Fruit fly (Drosophila melanogaster) whole organism, prepupa: Measurements from ENCODE around the gene CG17597.

ENCODE experiments used
- Blimp-1 ChIP-seq: fragments of 200-800 bp; sonication (Bioruptor generic); optimal IDR thresholded peaks from 3 replicates; lab custom pipeline; 2017; ENCODE audit warnings: missing biosample characterization, missing genetic modification characterization, mild to moderate bottlenecking, moderate library complexity, missing genetic modification reagents
- CG10631 ChIP-seq: fragments of 200-800 bp; sonication (Bioruptor generic); optimal IDR thresholded peaks from 2 replicates; lab custom pipeline; 2016; ENCODE audit warnings: missing biosample characterization, missing genetic modification characterization
- CG11902 ChIP-seq: fragments of 200-800 bp; sonication (Bioruptor generic); optimal IDR thresholded peaks from 3 replicates; lab custom pipeline; 2016; ENCODE audit warnings: missing biosample characterization, missing genetic modification characterization
- CG3032 ChIP-seq: fragments of 200-800 bp; optimal IDR thresholded peaks from 2 replicates; lab custom pipeline; 2019; ENCODE audit warnings: missing biosample characterization, mild to moderate bottlenecking, missing genetic modification characterization, moderate library complexity
- CG31627 ChIP-seq: fragments of 200-800 bp; sonication (Bioruptor generic); optimal IDR thresholded peaks from 3 replicates; lab custom pipeline; 2016; ENCODE audit warnings: missing biosample characterization, missing genetic modification characterization
- CG3919 ChIP-seq: fragments of 200-800 bp; sonication (Bioruptor generic); optimal IDR thresholded peaks from 3 replicates; lab custom pipeline; 2016; ENCODE audit warnings: missing biosample characterization, missing genetic modification characterization
- CG6163 ChIP-seq: fragments of 200-800 bp; sonication (Bioruptor generic); IDR thresholded peaks from 3 replicates; pipeline ENCODE4 v1.3.6; 2022; ENCODE audit warnings: missing biosample characterization, missing genetic modification characterization
- CG6276 ChIP-seq: fragments of 200-800 bp; sonication (Bioruptor generic); optimal IDR thresholded peaks from 2 replicates; lab custom pipeline; 2017; ENCODE audit warnings: missing biosample characterization, mild to moderate bottlenecking, missing genetic modification characterization
- CG6792 ChIP-seq: fragments of 200-800 bp; sonication (Bioruptor generic); optimal IDR thresholded peaks from 3 replicates; lab custom pipeline; 2016; ENCODE audit warnings: missing biosample characterization, missing genetic modification characterization
- CG6808 ChIP-seq: fragments of 200-800 bp; sonication (Bioruptor generic); optimal IDR thresholded peaks from 3 replicates; lab custom pipeline; 2017; ENCODE audit warnings: missing biosample characterization, missing genetic modification characterization, mild to moderate bottlenecking, moderate library complexity, missing genetic modification reagents
- CG7368 ChIP-seq: fragments of 200-800 bp; sonication (Bioruptor generic); optimal IDR thresholded peaks from 3 replicates; lab custom pipeline; 2016; ENCODE audit warnings: missing biosample characterization, missing genetic modification characterization
- CG8319 ChIP-seq: fragments of 200-800 bp; sonication (Bioruptor generic); optimal IDR thresholded peaks from 3 replicates; lab custom pipeline; 2016; ENCODE audit warnings: missing biosample characterization, missing genetic modification characterization
- Eip75B ChIP-seq: fragments of 200-800 bp; sonication (Bioruptor generic); optimal IDR thresholded peaks from 3 replicates; lab custom pipeline; 2016; ENCODE audit warnings: missing biosample characterization, missing genetic modification characterization
- Eip78C ChIP-seq: fragments of 200-800 bp; sonication (Bioruptor generic); peaks from one replicate; lab custom pipeline; 2016; ENCODE audit warnings: missing biosample characterization, missing genetic modification characterization
- Ets21C ChIP-seq: fragments of 200-800 bp; sonication (Bioruptor generic); optimal IDR thresholded peaks from 3 replicates; lab custom pipeline; 2016; ENCODE audit warnings: missing biosample characterization, missing genetic modification characterization
- Ets96B ChIP-seq: fragments of 200-800 bp; optimal IDR thresholded peaks from 2 replicates; lab custom pipeline; 2019; ENCODE audit warnings: missing biosample characterization, mild to moderate bottlenecking, missing genetic modification characterization, moderate library complexity
- Gug ChIP-seq: fragments of 200-800 bp; sonication (Bioruptor generic); IDR thresholded peaks from 2 replicates; pipeline ENCODE4 v1.3.6; 2022; ENCODE audit warnings: missing biosample characterization, missing genetic modification characterization
- Hr39 ChIP-seq: fragments of 200-800 bp; sonication (Bioruptor generic); optimal IDR thresholded peaks from 2 replicates; lab custom pipeline; 2016; ENCODE audit warnings: missing biosample characterization, missing genetic modification characterization
- Hr4 ChIP-seq: fragments of 200-800 bp; sonication (Bioruptor generic); optimal IDR thresholded peaks from 3 replicates; lab custom pipeline; 2016; ENCODE audit warnings: missing biosample characterization, missing genetic modification characterization
- Met ChIP-seq: fragments of 200-800 bp; sonication (Bioruptor generic); optimal IDR thresholded peaks from 3 replicates; lab custom pipeline; 2016; ENCODE audit warnings: missing biosample characterization, missing genetic modification characterization
- Sox102F ChIP-seq: fragments of 200-800 bp; sonication (Bioruptor generic); optimal IDR thresholded peaks from 2 replicates; lab custom pipeline; 2016; ENCODE audit warnings: missing biosample characterization, mild to moderate bottlenecking, missing genetic modification characterization
- achi ChIP-seq: fragments of 200-800 bp; sonication (Bioruptor generic); optimal IDR thresholded peaks from 3 replicates; lab custom pipeline; 2016; ENCODE audit warnings: missing biosample characterization, missing genetic modification characterization
- acj6 ChIP-seq: fragments of 200-800 bp; sonication (Bioruptor generic); optimal IDR thresholded peaks from 3 replicates; lab custom pipeline; 2016; ENCODE audit warnings: missing biosample characterization, missing genetic modification characterization
- dac ChIP-seq: fragments of 200-800 bp; sonication (Bioruptor generic); optimal IDR thresholded peaks from 2 replicates; lab custom pipeline; 2017; ENCODE audit warnings: missing biosample characterization, mild to moderate bottlenecking, missing genetic modification characterization
- dsx ChIP-seq: fragments of 200-800 bp; optimal IDR thresholded peaks from 3 replicates; lab custom pipeline; 2019; ENCODE audit warnings: missing biosample characterization, mild to moderate bottlenecking, missing genetic modification characterization, moderate library complexity; ENCODE audit not compliant: poor library complexity, severe bottlenecking
- esn ChIP-seq: fragments of 200-800 bp; sonication (Bioruptor generic); optimal IDR thresholded peaks from 2 replicates; lab custom pipeline; 2016; ENCODE audit warnings: missing biosample characterization, mild to moderate bottlenecking, missing genetic modification characterization, moderate library complexity
- fd85E ChIP-seq: fragments of 200-800 bp; sonication (Bioruptor generic); optimal IDR thresholded peaks from 3 replicates; lab custom pipeline; 2016; ENCODE audit warnings: missing biosample characterization, missing genetic modification characterization
- fkh ChIP-seq: fragments of 200-800 bp; sonication (Bioruptor generic); optimal IDR thresholded peaks from 3 replicates; lab custom pipeline; 2017; ENCODE audit warnings: missing biosample characterization, mild to moderate bottlenecking, missing genetic modification characterization, moderate library complexity
- lz ChIP-seq: fragments of 200-800 bp; sonication (Bioruptor generic); optimal IDR thresholded peaks from 3 replicates; lab custom pipeline; 2016; ENCODE audit warnings: missing biosample characterization, missing genetic modification characterization
- pdm3 ChIP-seq: fragments of 200-800 bp; sonication (Bioruptor generic); optimal IDR thresholded peaks from 3 replicates; lab custom pipeline; 2016; ENCODE audit warnings: missing biosample characterization, missing genetic modification characterization
- spab ChIP-seq: fragments of 200-800 bp; sonication (Bioruptor generic); optimal IDR thresholded peaks from 2 replicates; lab custom pipeline; 2017; ENCODE audit warnings: missing biosample characterization, mild to moderate bottlenecking, missing genetic modification characterization, missing genetic modification reagents
- ss ChIP-seq, 2 experiments: fragments of 200-800 bp; sonication (Bioruptor generic); optimal IDR thresholded peaks; 2 replicates in 1 of 2; 3 replicates in 1 of 2; lab custom pipeline; 2017 to 2018; ENCODE audit warnings: mild to moderate bottlenecking in 2 of 2, missing biosample characterization in 2 of 2, missing genetic modification characterization in 2 of 2, moderate library complexity in 1 of 2
- svp ChIP-seq: fragments of 200-800 bp; sonication (Bioruptor generic); peaks from one replicate; lab custom pipeline; 2016; ENCODE audit warnings: missing biosample characterization, missing genetic modification characterization
- vri ChIP-seq: fragments of 200-800 bp; sonication (Bioruptor generic); optimal IDR thresholded peaks from 3 replicates; lab custom pipeline; 2016; ENCODE audit warnings: missing biosample characterization, mild to moderate bottlenecking, missing genetic modification characterization

The CG17597 gene

DNA sequence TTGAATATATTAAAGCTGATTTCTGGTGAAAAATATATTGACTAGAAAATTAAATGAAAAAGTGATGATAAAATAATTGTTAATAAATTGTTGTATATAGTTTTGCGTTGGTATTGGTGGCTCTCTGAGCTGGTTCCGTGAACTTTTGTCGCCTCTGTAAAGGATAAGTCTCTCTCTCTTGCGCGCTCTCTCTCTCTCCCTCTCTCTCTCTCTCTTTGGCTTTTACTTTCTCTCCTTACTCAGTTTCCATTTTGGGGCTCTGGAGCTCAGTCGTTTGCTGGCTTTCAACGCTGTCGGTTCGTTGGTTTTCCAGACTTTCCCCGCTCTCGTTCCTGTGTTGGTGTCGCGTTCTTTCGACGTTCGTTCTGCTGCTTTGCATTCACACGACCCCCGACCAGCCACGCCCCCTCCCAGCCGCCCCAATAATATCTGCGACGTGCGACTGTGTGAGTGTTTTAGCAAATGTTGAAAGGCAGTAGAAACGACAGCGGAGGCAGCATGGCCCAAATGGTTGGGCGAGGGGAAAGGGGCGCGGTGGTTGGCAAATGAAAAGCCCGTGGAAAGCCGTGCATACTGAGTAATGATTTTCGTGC lies 14.1 kb upstream of the CG17597 start, which contains the start of gene CG17321:
Gene CG17321, plus strand, starts transcription at position 268 of the 593 bp plus-strand sequence.
- TF ChIP-seq CG6792 (GFP tag; lab: Kevin White, UChicago) (no peak), svp (peak; percentile 79), ss (GFP tag; optimal IDR thresholded peaks at IDR 0.05; lab: Kevin White, UChicago) (peak in 1 of 2 experiments; percentile 13), dac (no peak), spab (GFP tag; lab: Kevin White, UChicago) (no peak), Eip78C (GFP tag; lab: Kevin White, UChicago) (peak; percentile 33), CG6808 (GFP tag; lab: Kevin White, UChicago) (no peak), Blimp-1 (GFP tag; lab: Kevin White, UChicago) (no peak), CG3919 (no peak), Ets96B (tag; lab: Kevin White, UChicago) (no peak), CG6163 (peak; percentile 15; the same call in 1 of the 3 replicates), CG8319 (GFP tag; lab: Kevin White, UChicago) (no peak), CG7368 (GFP tag; lab: Kevin White, UChicago) (peak; percentile 23), Hr39 (no peak), Hr4 (GFP tag; lab: Kevin White, UChicago) (no peak), acj6 (GFP tag; lab: Kevin White, UChicago) (no peak)

DNA sequence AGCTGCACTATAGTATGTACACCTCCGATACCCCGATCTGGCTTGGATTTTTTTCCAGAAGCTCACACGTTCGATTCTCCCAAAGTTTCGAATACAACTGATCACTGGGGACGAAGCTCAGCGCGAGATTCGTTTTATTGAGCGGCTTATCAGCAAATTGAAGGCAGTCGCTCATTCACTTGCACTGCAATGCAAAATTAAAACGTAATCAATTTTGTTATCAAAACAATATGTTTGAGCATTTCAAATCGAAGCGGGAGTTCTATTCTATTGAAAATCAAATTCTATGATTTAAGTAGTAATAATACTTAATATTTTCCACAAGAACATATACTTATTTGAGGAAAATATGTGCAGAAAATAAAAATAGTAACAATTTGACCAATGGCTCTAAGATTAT lies 13.5 kb upstream of the CG17597 start, which contains the start of gene CG33120:
Gene CG33120, minus strand, starts transcription at position 101 of the 400 bp plus-strand sequence.
- no peak for TF ChIP-seq CG10631 (GFP tag; lab: Kevin White, UChicago)
- no peak for TF ChIP-seq Eip78C (GFP tag; lab: Kevin White, UChicago)
- no peak for TF ChIP-seq fkh (GFP tag; lab: Kevin White, UChicago)
- TF ChIP-seq Ets21C (GFP tag; lab: Kevin White, UChicago): no peak
- no peak for TF ChIP-seq Blimp-1 (GFP tag; lab: Kevin White, UChicago)
- TF ChIP-seq fd85E (GFP tag; lab: Kevin White, UChicago): no peak
- TF ChIP-seq CG3032 (tag; lab: Kevin White, UChicago): no peak
- no peak for TF ChIP-seq svp
- no peak for TF ChIP-seq Eip75B (GFP tag; lab: Kevin White, UChicago)

DNA sequence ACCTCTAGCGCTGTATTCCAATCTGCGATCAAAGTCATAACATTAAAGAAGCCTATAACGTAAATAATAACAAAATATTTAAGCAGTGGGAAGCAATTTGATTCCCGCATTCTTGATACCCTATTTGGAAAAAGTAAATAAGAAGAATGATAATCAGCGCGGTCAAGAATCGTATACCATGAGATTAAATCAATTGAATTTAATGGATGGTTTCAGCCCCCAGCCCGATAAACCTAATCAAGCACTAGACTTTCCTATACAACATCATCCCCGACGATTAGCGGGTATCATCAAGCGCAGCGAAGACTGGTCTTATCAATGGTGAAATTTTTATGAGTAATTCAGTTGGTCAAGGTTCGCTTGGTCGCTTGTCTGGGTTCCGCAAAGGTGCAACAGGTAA lies 12.6 kb upstream of the CG17597 start:
- TF ChIP-seq vri (GFP tag; lab: Kevin White, UChicago): peak; percentile 64
- TF ChIP-seq CG31627: peak; percentile 38
- TF ChIP-seq lz (GFP tag; lab: Kevin White, UChicago): peak; percentile 48
- no peak for TF ChIP-seq achi (GFP tag; lab: Kevin White, UChicago)
- no peak for TF ChIP-seq CG11902 (GFP tag; lab: Kevin White, UChicago)
- TF ChIP-seq CG3032 (tag; lab: Kevin White, UChicago): no peak
- TF ChIP-seq CG6808 (GFP tag; lab: Kevin White, UChicago): no peak
- peak; percentile 52 for TF ChIP-seq Hr39
- TF ChIP-seq fd85E (GFP tag; lab: Kevin White, UChicago): no peak
- TF ChIP-seq Sox102F (GFP tag; lab: Kevin White, UChicago): peak; percentile 35
- peak; percentile 62 for TF ChIP-seq esn
- TF ChIP-seq Met (GFP tag; lab: Kevin White, UChicago): peak; percentile 41

- TF ChIP-seq CG6792 (GFP tag; lab: Kevin White, UChicago) (no peak), Ets96B (tag; lab: Kevin White, UChicago) (no peak), Hr4 (GFP tag; lab: Kevin White, UChicago) (no peak), CG6276 (GFP tag; lab: Kevin White, UChicago) (no peak), Gug (no peak), dsx (GFP tag; lab: Kevin White, UChicago) (no peak), pdm3 (GFP tag; lab: Kevin White, UChicago) (no peak), svp (no peak), lz (GFP tag; lab: Kevin White, UChicago) (no peak)
Measured at dm6 chr2L:18841210-18841609, 10.3 kb upstream of the CG17597 start, which contains the start of gene CG31752. Gene CG31752 (minus strand): TSS chr2L:18841310.
